Fruit fly (Drosophila melanogaster): ENCODE results near the gene 5PtaseI.

- no peak for TF ChIP-seq CG8478 (optimal IDR thresholded peaks at IDR 0.05)
- no peak for TF ChIP-seq CTCF (optimal IDR thresholded peaks at IDR 0.05)
Measured at dm6 chr3R:25047504-25047903, 2.6 kb upstream of the 5PtaseI start, which contains the start of gene CG11790.

Measured in S2 (cell line).